Worm (Caenorhabditis elegans): ENCODE results near the gene srsx-18.

- no peak for TF ChIP-seq him-1 (tag; optimal IDR thresholded peaks at IDR 0.05)
- TF ChIP-seq dao-5 (tag; optimal IDR thresholded peaks at IDR 0.05): no peak
Measured at ce11 chrV:5928006-5928405, 5.7 kb downstream of the srsx-18 start.

All from whole organism, L4/young adult.